Worm (Caenorhabditis elegans): Measurements from ENCODE around the gene F54E7.9.

The F54E7.9 gene

DNA sequence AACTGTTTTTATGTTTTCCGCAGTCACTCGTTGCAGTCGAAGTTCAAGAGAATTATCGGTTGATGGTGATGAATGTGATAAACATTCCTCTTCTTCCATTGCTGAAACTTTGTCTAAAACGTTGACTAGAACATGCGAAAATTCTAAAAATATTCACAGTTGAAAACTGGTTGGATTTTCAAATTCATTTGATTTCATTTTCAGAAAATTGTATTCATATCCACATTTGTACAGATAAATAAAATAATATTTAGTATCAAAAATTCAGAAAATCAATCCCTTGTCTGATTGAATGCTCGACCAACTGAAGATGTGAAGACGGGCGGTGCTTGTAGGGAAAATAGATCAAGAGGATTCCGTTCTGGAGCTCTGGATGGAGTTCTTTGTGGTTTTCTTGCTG is at the start of gene F54E7.9:
TSS of gene F54E7.9 (minus strand) at position 101 of the 400 bp plus-strand sequence.
- TF ChIP-seq pes-1 (GFP tag; IDR thresholded peaks at IDR 0.05) = no peak
- no peak for TF ChIP-seq tbx-37 (GFP tag; conservative IDR thresholded peaks at IDR 0.05)
- no peak for TF ChIP-seq hmg-4 (GFP tag; optimal IDR thresholded peaks at IDR 0.05)
- no peak for TF ChIP-seq flt-1 (GFP tag; IDR thresholded peaks at IDR 0.05)
- no peak for TF ChIP-seq hnd-1 (tag; optimal IDR thresholded peaks at IDR 0.05)
- no peak for TF ChIP-seq tbx-11 (GFP tag; IDR thresholded peaks at IDR 0.05)
- no peak for TF ChIP-seq tra-4 (tag; optimal IDR thresholded peaks at IDR 0.05)
- no peak for TF ChIP-seq F13C5.2 (tag; optimal IDR thresholded peaks at IDR 0.05)
- TF ChIP-seq ceh-13 (GFP tag; optimal IDR thresholded peaks at IDR 0.05) = no peak
- TF ChIP-seq scrt-1 (GFP tag; IDR thresholded peaks at IDR 0.05) = no peak
- TF ChIP-seq B0310.2 (tag; optimal IDR thresholded peaks at IDR 0.05) = no peak
- no peak for TF ChIP-seq ama-1 (optimal IDR thresholded peaks at IDR 0.05)
- TF ChIP-seq ceh-36 (tag; optimal IDR thresholded peaks at IDR 0.05) = no peak
- no peak for TF ChIP-seq aly-1 (tag; optimal IDR thresholded peaks at IDR 0.05)
- TF ChIP-seq sea-1 (GFP tag; conservative IDR thresholded peaks at IDR 0.05) = no peak
- TF ChIP-seq ets-7 (tag; optimal IDR thresholded peaks at IDR 0.05) = no peak

DNA sequence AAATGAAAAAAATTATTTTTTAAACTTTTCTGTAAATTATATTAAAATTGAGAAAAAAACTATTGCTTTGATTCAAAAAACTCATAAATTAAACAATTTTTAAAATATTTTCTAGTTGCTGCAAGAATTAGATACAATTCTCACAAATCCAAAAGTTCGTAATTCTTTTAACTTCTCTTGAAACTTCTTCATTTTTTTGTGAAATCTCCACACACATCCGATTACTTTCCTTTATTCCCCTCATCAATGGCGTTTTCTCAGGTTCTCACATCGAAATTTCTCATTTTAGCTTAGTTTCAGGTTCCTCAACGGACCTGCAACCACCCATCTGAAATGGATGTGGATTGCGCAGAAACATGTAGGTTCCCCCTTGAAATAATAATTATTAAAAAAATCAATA is 44.9 kb upstream of the F54E7.9 start, which contains the start of gene wrm-1:
TSS of gene wrm-1 (plus strand) at position 301 of the 400 bp plus-strand sequence.
- TF ChIP-seq pes-1 (GFP tag; IDR thresholded peaks at IDR 0.05) (no peak), hmbx-1 (tag; optimal IDR thresholded peaks at IDR 0.05) (no peak), B0310.2 (tag; optimal IDR thresholded peaks at IDR 0.05) (no peak), F13C5.2 (tag; optimal IDR thresholded peaks at IDR 0.05) (no peak), sea-1 (GFP tag; conservative IDR thresholded peaks at IDR 0.05) (no peak), tbx-37 (GFP tag; conservative IDR thresholded peaks at IDR 0.05) (no peak), aly-1 (tag; optimal IDR thresholded peaks at IDR 0.05) (no peak), hmg-4 (GFP tag; optimal IDR thresholded peaks at IDR 0.05) (no peak)

DNA sequence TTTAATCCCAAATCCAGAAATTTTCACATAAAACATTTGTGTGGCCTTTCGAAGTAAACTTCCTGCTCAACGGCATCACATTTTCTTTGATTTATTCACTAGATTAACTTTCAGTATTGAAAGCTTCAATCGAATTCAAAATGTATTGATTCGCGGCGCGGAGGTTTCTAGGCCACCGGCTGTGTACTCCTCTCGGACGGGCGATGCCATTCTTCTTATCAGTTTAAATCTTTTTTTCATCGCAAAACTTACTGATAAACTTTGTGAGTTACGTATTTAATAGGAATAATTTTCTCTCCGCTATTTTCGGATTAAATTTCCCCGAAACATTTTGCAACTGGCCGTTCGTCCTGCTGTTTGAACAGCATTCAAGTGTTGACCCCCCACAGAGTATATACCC is 44.2 kb upstream of the F54E7.9 start:
- no peak for TF ChIP-seq scrt-1 (GFP tag; IDR thresholded peaks at IDR 0.05)
- TF ChIP-seq ama-1 (optimal IDR thresholded peaks at IDR 0.05) = no peak
- no peak for TF ChIP-seq B0310.2 (tag; optimal IDR thresholded peaks at IDR 0.05)
- no peak for TF ChIP-seq tbx-11 (GFP tag; IDR thresholded peaks at IDR 0.05)
- TF ChIP-seq pes-1 (GFP tag; IDR thresholded peaks at IDR 0.05) = no peak
- no peak for TF ChIP-seq ceh-13 (GFP tag; optimal IDR thresholded peaks at IDR 0.05)
- TF ChIP-seq tra-4 (tag; optimal IDR thresholded peaks at IDR 0.05) = no peak
- no peak for TF ChIP-seq ets-7 (tag; optimal IDR thresholded peaks at IDR 0.05)
- peak; percentile 21 for TF ChIP-seq hmg-4 (GFP tag; optimal IDR thresholded peaks at IDR 0.05)
- TF ChIP-seq flt-1 (GFP tag; IDR thresholded peaks at IDR 0.05) = no peak
- TF ChIP-seq tbx-37 (GFP tag; conservative IDR thresholded peaks at IDR 0.05) = peak; percentile 12; the same call in 1 of the 2 replicates
- TF ChIP-seq hnd-1 (tag; optimal IDR thresholded peaks at IDR 0.05) = no peak
- TF ChIP-seq F13C5.2 (tag; optimal IDR thresholded peaks at IDR 0.05) = no peak
- no peak for TF ChIP-seq ceh-36 (tag; optimal IDR thresholded peaks at IDR 0.05)
- TF ChIP-seq aly-1 (tag; optimal IDR thresholded peaks at IDR 0.05) = no peak

DNA sequence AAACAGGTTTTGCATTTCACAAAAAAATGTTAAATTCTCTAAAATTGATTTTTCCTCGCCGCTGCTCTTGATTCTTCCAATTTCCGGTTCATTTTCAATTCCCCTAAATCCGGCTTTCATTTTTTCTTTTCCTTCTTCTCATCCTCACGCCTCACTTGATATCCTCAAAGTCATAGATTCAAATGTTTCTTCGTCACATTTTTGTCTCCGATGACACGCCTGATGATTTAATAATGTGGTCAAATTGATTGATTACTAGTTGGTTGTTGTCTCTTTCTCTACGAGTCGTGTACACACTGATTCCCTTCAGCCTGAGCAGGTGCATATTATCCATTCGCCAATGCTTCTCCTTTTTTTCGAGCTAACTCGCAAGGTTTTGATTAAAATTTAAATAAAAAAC is 43.8 kb upstream of the F54E7.9 start:
- no peak for TF ChIP-seq hnd-1 (tag; optimal IDR thresholded peaks at IDR 0.05)
- TF ChIP-seq ama-1 (optimal IDR thresholded peaks at IDR 0.05) = no peak
- TF ChIP-seq scrt-1 (GFP tag; IDR thresholded peaks at IDR 0.05) = no peak
- TF ChIP-seq tbx-11 (GFP tag; IDR thresholded peaks at IDR 0.05) = no peak
- no peak for TF ChIP-seq hmg-4 (GFP tag; optimal IDR thresholded peaks at IDR 0.05)
- TF ChIP-seq hmbx-1 (tag; optimal IDR thresholded peaks at IDR 0.05) = no peak

DNA sequence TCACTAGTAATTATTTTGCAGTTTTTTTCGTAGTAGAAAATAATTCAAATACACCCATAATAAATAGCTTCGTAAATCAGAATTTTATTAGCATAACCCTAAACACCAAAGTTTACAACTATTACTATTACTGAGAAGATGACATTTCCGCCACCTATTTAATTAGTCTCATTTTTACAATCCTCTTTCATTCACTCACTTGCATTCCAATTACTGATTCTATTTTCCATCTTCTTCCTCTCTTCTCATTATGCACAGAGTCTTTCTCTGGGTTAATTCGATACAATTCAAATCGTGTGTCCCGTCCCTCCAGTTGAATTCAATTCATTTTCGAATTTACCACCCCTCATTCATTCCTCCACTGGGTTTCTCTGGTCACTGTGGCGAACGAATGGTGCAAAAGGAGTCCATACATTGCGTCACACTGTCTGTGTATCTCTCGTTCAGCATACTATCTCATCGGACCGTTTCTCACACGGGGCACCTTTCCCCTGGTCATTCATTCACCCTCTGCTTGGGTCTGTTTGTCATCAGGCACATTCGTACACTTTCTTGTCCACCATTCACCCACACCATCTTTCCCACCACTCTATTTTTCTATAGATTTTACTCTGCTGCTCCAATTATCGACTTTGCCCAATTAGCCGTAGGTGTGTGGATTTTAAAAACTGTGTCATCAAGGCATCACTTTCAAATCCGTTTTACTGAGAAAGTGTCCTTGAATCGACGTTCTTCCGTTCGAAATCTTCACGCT is 42.8 kb upstream of the F54E7.9 start:
- TF ChIP-seq hnd-1 (tag; optimal IDR thresholded peaks at IDR 0.05) (no peak), aly-1 (tag; optimal IDR thresholded peaks at IDR 0.05) (peak; percentile 51), ama-1 (optimal IDR thresholded peaks at IDR 0.05) (no peak), scrt-1 (GFP tag; IDR thresholded peaks at IDR 0.05) (0 out of 2 replicates have a peak, but pooled peaks have one; percentile 9), ets-7 (tag; optimal IDR thresholded peaks at IDR 0.05) (no peak), hmg-4 (GFP tag; optimal IDR thresholded peaks at IDR 0.05) (peak; percentile 27)

DNA sequence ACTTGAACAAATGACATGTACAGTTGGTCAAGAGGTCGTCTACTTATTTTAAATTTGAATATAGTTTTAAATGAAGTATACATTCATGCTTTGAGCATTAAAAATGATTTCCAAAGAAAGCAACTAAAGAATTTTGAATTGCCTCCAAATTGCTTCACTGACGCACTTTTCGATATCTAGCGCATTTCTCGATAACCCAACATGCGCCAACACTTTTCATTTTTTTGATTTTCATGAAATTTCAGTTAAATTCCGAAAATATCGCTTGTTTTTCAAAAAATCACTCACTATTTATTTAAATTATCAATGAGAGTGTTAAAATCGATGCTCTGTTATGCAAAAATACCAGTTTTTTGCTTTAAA is 42.1 kb upstream of the F54E7.9 start:
- TF ChIP-seq ceh-13 (GFP tag; optimal IDR thresholded peaks at IDR 0.05) (no peak), flt-1 (GFP tag; IDR thresholded peaks at IDR 0.05) (no peak), ceh-36 (tag; optimal IDR thresholded peaks at IDR 0.05) (no peak), pes-1 (GFP tag; IDR thresholded peaks at IDR 0.05) (no peak), ama-1 (optimal IDR thresholded peaks at IDR 0.05) (no peak), hmbx-1 (tag; optimal IDR thresholded peaks at IDR 0.05) (no peak), aly-1 (tag; optimal IDR thresholded peaks at IDR 0.05) (no peak), hmg-4 (GFP tag; optimal IDR thresholded peaks at IDR 0.05) (no peak), tbx-11 (GFP tag; IDR thresholded peaks at IDR 0.05) (no peak), ets-7 (tag; optimal IDR thresholded peaks at IDR 0.05) (no peak), B0310.2 (tag; optimal IDR thresholded peaks at IDR 0.05) (no peak), F13C5.2 (tag; optimal IDR thresholded peaks at IDR 0.05) (no peak), sea-1 (GFP tag; conservative IDR thresholded peaks at IDR 0.05) (no peak)

DNA sequence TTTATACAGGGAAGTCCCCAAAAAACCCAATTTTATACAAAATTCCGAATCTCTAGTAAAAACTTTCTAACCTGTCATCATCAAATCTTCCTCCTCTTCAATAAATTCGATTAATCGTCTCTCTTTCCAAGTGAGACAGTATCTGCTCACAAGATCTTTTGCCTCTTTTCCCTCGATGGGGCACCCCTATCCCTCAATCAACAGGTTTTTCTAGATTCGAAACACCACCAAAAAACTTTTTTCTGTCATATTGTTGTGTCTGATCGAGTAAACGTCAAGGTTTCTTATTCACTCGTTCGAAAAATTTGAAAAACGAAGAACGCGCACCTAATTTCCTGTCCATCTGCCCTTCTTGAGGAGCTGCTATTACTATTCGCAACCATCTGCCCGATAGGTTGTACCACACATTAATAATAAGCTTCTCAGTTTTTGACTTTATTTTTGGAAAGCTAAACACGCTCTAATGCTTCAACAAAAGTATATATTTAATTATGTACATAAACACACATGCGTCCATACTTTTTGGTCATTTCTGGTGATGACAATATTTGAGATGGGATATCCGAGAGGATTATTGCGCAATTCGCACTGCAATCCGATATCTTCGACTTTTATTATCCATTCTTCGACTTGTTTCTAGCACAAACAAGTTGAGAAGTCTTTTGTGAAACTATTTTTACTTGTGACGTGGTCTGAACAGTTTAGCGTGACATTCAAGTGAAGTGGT is 41.6 kb upstream of the F54E7.9 start:
- TF ChIP-seq flt-1 (GFP tag; IDR thresholded peaks at IDR 0.05) (no peak), sea-1 (GFP tag; conservative IDR thresholded peaks at IDR 0.05) (no peak), hmbx-1 (tag; optimal IDR thresholded peaks at IDR 0.05) (no peak), hnd-1 (tag; optimal IDR thresholded peaks at IDR 0.05) (no peak), ama-1 (optimal IDR thresholded peaks at IDR 0.05) (no peak), ceh-13 (GFP tag; optimal IDR thresholded peaks at IDR 0.05) (no peak), ets-7 (tag; optimal IDR thresholded peaks at IDR 0.05) (no peak), tra-4 (tag; optimal IDR thresholded peaks at IDR 0.05) (no peak), aly-1 (tag; optimal IDR thresholded peaks at IDR 0.05) (no peak), tbx-37 (GFP tag; conservative IDR thresholded peaks at IDR 0.05) (no peak)
